Fruit fly (Drosophila melanogaster) whole organism, embryonic: ENCODE results near the gene CG5386.

ENCODE experiments used
- Blimp-1 ChIP-seq: fragments of 200-800 bp; sonication (Bioruptor generic); optimal IDR thresholded peaks from 3 replicates; lab custom pipeline; 2018; ENCODE audit warnings: missing biosample characterization, missing genetic modification characterization, mild to moderate bottlenecking, moderate library complexity, missing genetic modification reagents
- CG11398 ChIP-seq: fragments of 200-800 bp; sonication (Bioruptor generic); optimal IDR thresholded peaks from 2 replicates; lab custom pipeline; 2016; ENCODE audit warnings: missing biosample characterization, missing genetic modification characterization
- CG11695 ChIP-seq: fragments of 200-800 bp; sonication (Bioruptor generic); IDR thresholded peaks from 3 replicates; pipeline ENCODE4 v1.3.6; 2022; ENCODE audit warnings: missing biosample characterization, missing genetic modification characterization
- CG11723 ChIP-seq: fragments of 200-800 bp; sonication (Bioruptor generic); optimal IDR thresholded peaks from 2 replicates; lab custom pipeline; 2017; ENCODE audit warnings: missing biosample characterization, mild to moderate bottlenecking, missing genetic modification characterization
- CG12236 ChIP-seq: fragments of 200-800 bp; sonication (Bioruptor generic); optimal IDR thresholded peaks from 2 replicates; lab custom pipeline; 2016; ENCODE audit warnings: missing biosample characterization, missing genetic modification characterization
- CG14667 ChIP-seq: fragments of 200-800 bp; sonication (Bioruptor generic); IDR thresholded peaks from 2 replicates; pipeline ENCODE4 v1.3.6; 2022; ENCODE audit warnings: missing biosample characterization, missing genetic modification characterization
- CG14860 ChIP-seq: fragments of 200-800 bp; sonication (Bioruptor generic); IDR thresholded peaks from 3 replicates; pipeline ENCODE4 v1.3.6; 2022; ENCODE audit warnings: missing biosample characterization, missing genetic modification characterization; ENCODE audit not compliant: partially characterized antibody
- CG15514 ChIP-seq: fragments of 200-800 bp; sonication (Bioruptor generic); optimal IDR thresholded peaks from 3 replicates; lab custom pipeline; 2017; ENCODE audit warnings: missing biosample characterization, missing genetic modification characterization, mild to moderate bottlenecking, moderate library complexity, missing genetic modification reagents
- CG18262 ChIP-seq: fragments of 200-800 bp; optimal IDR thresholded peaks from 3 replicates; lab custom pipeline; 2019; ENCODE audit warnings: missing biosample characterization, mild to moderate bottlenecking, missing genetic modification characterization, moderate library complexity
- CG2120 ChIP-seq: fragments of 200-800 bp; sonication (Bioruptor generic); optimal IDR thresholded peaks from 3 replicates; lab custom pipeline; 2016; ENCODE audit warnings: missing biosample characterization, missing genetic modification characterization
- CG31441 ChIP-seq: fragments of 200-800 bp; sonication (Bioruptor generic); IDR thresholded peaks from 2 replicates; pipeline ENCODE4 v1.3.6; 2022; ENCODE audit warnings: missing biosample characterization, missing genetic modification characterization
- CG4617 ChIP-seq: fragments of 200-800 bp; sonication (Bioruptor generic); optimal IDR thresholded peaks from 3 replicates; lab custom pipeline; 2016; ENCODE audit warnings: missing biosample characterization, missing genetic modification characterization, borderline replicate concordance
- CG5245 ChIP-seq: fragments of 200-800 bp; sonication (Bioruptor generic); optimal IDR thresholded peaks from 3 replicates; lab custom pipeline; 2016; ENCODE audit warnings: missing biosample characterization, missing genetic modification characterization
- CG8924 ChIP-seq: fragments of 200-800 bp; optimal IDR thresholded peaks from 3 replicates; lab custom pipeline; 2019; ENCODE audit warnings: missing biosample characterization, mild to moderate bottlenecking, missing genetic modification characterization, moderate library complexity
- CG9876 ChIP-seq: fragments of 200-800 bp; sonication (Bioruptor generic); optimal IDR thresholded peaks from 2 replicates; lab custom pipeline; 2016; ENCODE audit warnings: missing biosample characterization, missing genetic modification characterization
- CTCF ChIP-seq: fragments of 200-800 bp; sonication (Bioruptor generic); optimal IDR thresholded peaks from 2 replicates; lab custom pipeline; 2017; ENCODE audit warnings: missing biosample characterization, mild to moderate bottlenecking, missing genetic modification characterization, moderate library complexity
- D19B ChIP-seq: fragments of 200-800 bp; sonication (Bioruptor generic); optimal IDR thresholded peaks from 2 replicates; lab custom pipeline; 2017; ENCODE audit warnings: missing biosample characterization, mild to moderate bottlenecking, missing genetic modification characterization
- Dp ChIP-seq: fragments of 200-800 bp; sonication (Bioruptor generic); optimal IDR thresholded peaks from 2 replicates; lab custom pipeline; 2018; ENCODE audit warnings: missing biosample characterization, mild to moderate bottlenecking, missing genetic modification characterization, moderate library complexity
- Dref ChIP-seq: fragments of 200-800 bp; sonication (Bioruptor generic); IDR thresholded peaks from 2 replicates; pipeline ENCODE4 v1.3.6; 2022; ENCODE audit warnings: missing biosample characterization, missing genetic modification characterization
- E2f2 ChIP-seq: fragments of 200-800 bp; sonication (Bioruptor generic); IDR thresholded peaks from 2 replicates; pipeline ENCODE4 v1.3.6; 2022; ENCODE audit warnings: missing biosample characterization, missing genetic modification characterization
- Ets65A ChIP-seq: fragments of 200-800 bp; sonication (Bioruptor generic); peaks from one replicate; lab custom pipeline; 2016; ENCODE audit warnings: missing biosample characterization, missing genetic modification characterization
- HLH4C ChIP-seq: fragments of 200-800 bp; sonication (Bioruptor generic); IDR thresholded peaks from 3 replicates; pipeline ENCODE4 v1.3.6; 2022; ENCODE audit warnings: missing biosample characterization, missing genetic modification characterization; ENCODE audit not compliant: partially characterized antibody
- Hr3 ChIP-seq: fragments of 200-800 bp; sonication (Bioruptor generic); optimal IDR thresholded peaks from 3 replicates; lab custom pipeline; 2016; ENCODE audit warnings: missing biosample characterization, missing genetic modification characterization
- Med ChIP-seq: fragments of 200-800 bp; sonication (Bioruptor generic); peaks from one replicate; lab custom pipeline; 2016; ENCODE audit warnings: missing biosample characterization, missing genetic modification characterization, mild to moderate bottlenecking, inconsistent platforms, moderate library complexity
- Ptx1 ChIP-seq: fragments of 200-800 bp; sonication (Bioruptor generic); IDR thresholded peaks from 2 replicates; pipeline ENCODE4 v1.3.6; 2022; ENCODE audit warnings: missing biosample characterization, missing genetic modification characterization
- Scr ChIP-seq: fragments of 200-800 bp; sonication (Bioruptor generic); IDR thresholded peaks from 2 replicates; pipeline ENCODE4 v1.3.6; 2022; ENCODE audit warnings: missing biosample characterization, missing genetic modification characterization; ENCODE audit not compliant: partially characterized antibody
- Side ChIP-seq: fragments of 200-800 bp; sonication (Bioruptor generic); optimal IDR thresholded peaks from 2 replicates; lab custom pipeline; 2016; ENCODE audit warnings: missing biosample characterization, missing genetic modification characterization
- Sox102F ChIP-seq: fragments of 200-800 bp; sonication (Bioruptor generic); optimal IDR thresholded peaks from 2 replicates; lab custom pipeline; 2018; ENCODE audit warnings: missing biosample characterization, mild to moderate bottlenecking, missing genetic modification characterization, moderate library complexity
- YL-1 ChIP-seq: fragments of 200-800 bp; sonication (Bioruptor generic); optimal IDR thresholded peaks from 3 replicates; lab custom pipeline; 2017; ENCODE audit warnings: missing biosample characterization, mild to moderate bottlenecking, missing genetic modification characterization
- ash1 ChIP-seq: fragments of 200-800 bp; sonication (Bioruptor generic); optimal IDR thresholded peaks from 2 replicates; lab custom pipeline; 2018; ENCODE audit warnings: missing biosample characterization, mild to moderate bottlenecking, missing genetic modification characterization
- cas ChIP-seq: fragments of 200-800 bp; sonication (Bioruptor generic); IDR thresholded peaks from 2 replicates; pipeline ENCODE4 v1.3.6; 2022; ENCODE audit warnings: missing biosample characterization, missing genetic modification characterization
- chif ChIP-seq, 2 experiments: fragments of 200-800 bp; sonication (Bioruptor generic); optimal IDR thresholded peaks; 3 replicates each; lab custom pipeline; 2016; ENCODE audit warnings: missing biosample characterization in 2 of 2, missing genetic modification characterization in 2 of 2
- crp ChIP-seq, 2 experiments: fragments of 200-800 bp; sonication (Bioruptor generic); optimal IDR thresholded peaks; 2 replicates in 1 of 2; 3 replicates in 1 of 2; lab custom pipeline; 2017; ENCODE audit warnings: missing biosample characterization in 2 of 2, missing genetic modification characterization in 2 of 2, mild to moderate bottlenecking in 1 of 2, moderate library complexity in 1 of 2
- danr ChIP-seq: fragments of 200-800 bp; sonication (Bioruptor generic); IDR thresholded peaks from 2 replicates; pipeline ENCODE4 v1.3.6; 2022; ENCODE audit warnings: missing biosample characterization, missing genetic modification characterization
- dati ChIP-seq: fragments of 200-800 bp; sonication (Bioruptor generic); IDR thresholded peaks from 2 replicates; pipeline ENCODE4 v1.3.6; 2022; ENCODE audit warnings: missing biosample characterization, missing genetic modification characterization
- en ChIP-seq: fragments of 200-800 bp; sonication (Bioruptor generic); optimal IDR thresholded peaks from 2 replicates; lab custom pipeline; 2016; ENCODE audit warnings: missing biosample characterization, missing genetic modification characterization
- eyg ChIP-seq: fragments of 200-800 bp; sonication (Bioruptor generic); optimal IDR thresholded peaks from 3 replicates; lab custom pipeline; 2016; ENCODE audit warnings: missing biosample characterization, missing genetic modification characterization
- fd102C ChIP-seq: fragments of 200-800 bp; sonication (Bioruptor generic); optimal IDR thresholded peaks from 2 replicates; lab custom pipeline; 2018; ENCODE audit warnings: missing biosample characterization, mild to moderate bottlenecking, missing genetic modification characterization, moderate library complexity
- gcm ChIP-seq: fragments of 200-800 bp; sonication (Bioruptor generic); optimal IDR thresholded peaks from 2 replicates; lab custom pipeline; 2019; ENCODE audit warnings: missing biosample characterization, mild to moderate bottlenecking, missing genetic modification characterization, moderate library complexity
- gsb-n ChIP-seq: fragments of 200-800 bp; sonication (Bioruptor generic); optimal IDR thresholded peaks from 3 replicates; lab custom pipeline; 2018; ENCODE audit warnings: missing biosample characterization, mild to moderate bottlenecking, missing genetic modification characterization
- hbn ChIP-seq: fragments of 200-800 bp; sonication (Bioruptor generic); IDR thresholded peaks from 2 replicates; pipeline ENCODE4 v1.3.6; 2022; ENCODE audit warnings: missing biosample characterization, missing genetic modification characterization; ENCODE audit not compliant: partially characterized antibody
- knrl ChIP-seq: fragments of 200-800 bp; sonication (Bioruptor generic); IDR thresholded peaks from 3 replicates; pipeline ENCODE4 v1.3.6; 2022; ENCODE audit warnings: missing biosample characterization, missing genetic modification characterization; ENCODE audit not compliant: partially characterized antibody
- nmo ChIP-seq: fragments of 200-800 bp; sonication (Bioruptor generic); optimal IDR thresholded peaks from 2 replicates; lab custom pipeline; 2018; ENCODE audit warnings: missing biosample characterization, mild to moderate bottlenecking, missing genetic modification characterization, moderate library complexity
- phol ChIP-seq: fragments of 200-800 bp; sonication (Bioruptor generic); optimal IDR thresholded peaks from 3 replicates; lab custom pipeline; 2018; ENCODE audit warnings: missing biosample characterization, mild to moderate bottlenecking, missing genetic modification characterization, moderate library complexity
- pros ChIP-seq: fragments of 200-800 bp; sonication (Bioruptor generic); optimal IDR thresholded peaks from 3 replicates; lab custom pipeline; 2019; ENCODE audit warnings: missing biosample characterization, mild to moderate bottlenecking, missing genetic modification characterization, moderate library complexity
- sens ChIP-seq: fragments of 200-800 bp; sonication (Bioruptor generic); peaks from one replicate; lab custom pipeline; 2016; ENCODE audit warnings: missing biosample characterization, missing genetic modification characterization
- sna ChIP-seq: fragments of 200-800 bp; sonication (Bioruptor generic); IDR thresholded peaks from 2 replicates; pipeline ENCODE4 v1.3.6; 2022; ENCODE audit warnings: missing biosample characterization, missing genetic modification characterization; ENCODE audit not compliant: partially characterized antibody
- tup ChIP-seq: fragments of 200-800 bp; sonication (Bioruptor generic); optimal IDR thresholded peaks from 2 replicates; lab custom pipeline; 2016; ENCODE audit warnings: missing biosample characterization, mild to moderate bottlenecking, missing genetic modification characterization, moderate library complexity

The CG5386 gene

DNA sequence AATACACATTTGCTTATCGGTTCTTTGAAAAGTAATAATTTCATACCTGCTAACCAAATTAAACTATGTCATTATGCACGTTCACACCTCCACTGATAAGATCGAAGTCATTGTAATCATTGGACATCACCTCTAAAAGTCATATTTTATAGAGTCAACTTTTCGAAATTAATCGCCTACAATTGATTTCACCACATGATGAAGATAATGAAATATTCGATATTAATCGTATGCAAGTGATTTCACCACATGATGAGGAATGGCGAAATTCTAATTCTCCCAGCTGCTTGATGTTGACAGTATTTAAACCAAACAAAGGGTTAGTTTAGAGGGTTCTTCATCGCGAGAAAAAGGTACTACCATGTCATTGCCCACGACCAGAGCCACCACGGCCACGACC lies 33.6 kb upstream of the CG5386 start, which contains the start of gene CG18596 (continued):
- TF ChIP-seq Dp (GFP tag; lab: Kevin White, UChicago) (peak; percentile 80), CG12236 (GFP tag; lab: Kevin White, UChicago) (no peak), CG11398 (GFP tag; lab: Kevin White, UChicago) (no peak), CG9876 (GFP tag; lab: Kevin White, UChicago) (no peak), CG14860 (GFP tag; lab: Robert Waterston, UW) (peak; percentile 95), cas (no peak), Ptx1 (no peak), chif (GFP tag; optimal IDR thresholded peaks at IDR 0.05; lab: Kevin White, UChicago) (no peak), Scr (GFP tag; lab: Robert Waterston, UW) (peak; percentile 98), CTCF (GFP tag; lab: Kevin White, UChicago) (peak; percentile 20), knrl (GFP tag; lab: Robert Waterston, UW) (peak; percentile 94), Dref (GFP tag; lab: Robert Waterston, UW) (peak; percentile 64), CG15514 (GFP tag; lab: Kevin White, UChicago) (peak; percentile 29), phol (tag; lab: Kevin White, UChicago) (peak; percentile 67), sna (GFP tag; lab: Robert Waterston, UW) (peak; percentile 97), Hr3 (no peak), Blimp-1 (no peak), HLH4C (GFP tag; lab: Robert Waterston, UW) (peak; percentile 90), E2f2 (GFP tag; lab: Robert Waterston, UW) (peak; percentile 86), hbn (GFP tag; lab: Robert Waterston, UW) (peak; percentile 95), Med (GFP tag; lab: Kevin White, UChicago) (peak; percentile 55)

- TF ChIP-seq sens (GFP tag; lab: Kevin White, UChicago), result peak; percentile 0
- TF ChIP-seq nmo (GFP tag; lab: Kevin White, UChicago), result no peak
- no peak for TF ChIP-seq Ets65A
These were observed 30.5 kb upstream of the CG5386 start, which contains the start of gene CG7069 for dm6 chr3R:22372535-22372934. Gene CG7069, plus strand, starts transcription at chr3R:22372835.

DNA sequence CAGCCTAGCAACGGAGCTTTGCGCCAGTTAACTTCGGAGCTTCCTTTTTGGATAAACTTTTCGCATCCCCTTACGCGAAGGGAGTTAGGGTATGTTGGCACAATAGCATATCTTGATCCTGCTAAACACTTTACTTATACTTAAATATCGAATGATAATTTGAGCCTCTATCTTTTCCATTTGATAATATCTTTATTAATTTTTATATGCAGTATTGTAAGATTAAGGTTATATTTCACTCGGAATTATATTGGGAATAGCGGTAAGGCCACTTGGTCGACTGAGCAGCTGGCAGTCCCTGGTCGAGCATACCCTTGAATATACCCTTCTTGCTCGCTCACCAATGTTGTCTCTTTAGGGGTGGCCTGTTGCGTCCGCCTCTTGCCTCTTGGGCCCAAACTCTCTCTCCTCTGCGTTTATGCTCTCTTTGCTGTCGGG lies 26.7 kb upstream of the CG5386 start:
- TF ChIP-seq CG8924 (peak; percentile 67), Side (GFP tag; lab: Kevin White, UChicago) (no peak), CG4617 (GFP tag; lab: Kevin White, UChicago) (peak; percentile 8), eyg (peak; percentile 45), ash1 (GFP tag; lab: Kevin White, UChicago) (no peak), en (no peak), D19B (GFP tag; lab: Kevin White, UChicago) (peak; percentile 94), gcm (GFP tag; lab: Kevin White, UChicago) (no peak), gsb-n (tag; lab: Kevin White, UChicago) (no peak), tup (GFP tag; lab: Kevin White, UChicago) (no peak), CG14667 (GFP tag; lab: Robert Waterston, UW) (peak; percentile 42; the same call in 1 of the 2 replicates), danr (GFP tag; lab: Robert Waterston, UW) (no peak), dati (no peak), crp (GFP tag; optimal IDR thresholded peaks at IDR 0.05; lab: Kevin White, UChicago) (peak in 1 of 2 experiments; percentile 31), pros (GFP tag; lab: Kevin White, UChicago) (no peak), CG11695 (peak; percentile 61; the same call in 2 of the 3 replicates), YL-1 (GFP tag; lab: Kevin White, UChicago) (no peak), CG2120 (GFP tag; lab: Kevin White, UChicago) (peak; percentile 79), Sox102F (GFP tag; lab: Kevin White, UChicago) (peak; percentile 61), CG11723 (no peak), CG31441 (GFP tag; lab: Robert Waterston, UW) (no peak; the same call in 1 of the 2 replicates), fd102C (no peak), CG15514 (GFP tag; lab: Kevin White, UChicago) (peak; percentile 48), CG18262 (tag; lab: Kevin White, UChicago) (peak; percentile 57), CG5245 (GFP tag; lab: Kevin White, UChicago) (peak; percentile 32)
